Fruit fly (Drosophila melanogaster) whole organism, embryonic: Measurements from ENCODE around the gene CG10338.

ENCODE experiments used
- Aef1 ChIP-seq: fragments of 200-800 bp; sonication (Bioruptor generic); IDR thresholded peaks from 3 replicates; pipeline ENCODE4 v1.3.6; 2022; ENCODE audit warnings: missing biosample characterization, missing genetic modification characterization
- B-H2 ChIP-seq: fragments of 200-800 bp; sonication (Bioruptor generic); optimal IDR thresholded peaks from 2 replicates; lab custom pipeline; 2018; ENCODE audit warnings: missing biosample characterization, mild to moderate bottlenecking, missing genetic modification characterization
- CG10147 ChIP-seq: fragments of 200-800 bp; sonication (Bioruptor generic); optimal IDR thresholded peaks from 2 replicates; lab custom pipeline; 2019; ENCODE audit warnings: missing biosample characterization, mild to moderate bottlenecking, missing genetic modification characterization, moderate library complexity
- CG10267 ChIP-seq: fragments of 200-800 bp; sonication (Bioruptor generic); optimal IDR thresholded peaks from 2 replicates; lab custom pipeline; 2018; ENCODE audit warnings: missing biosample characterization, mild to moderate bottlenecking, missing genetic modification characterization, moderate library complexity
- CG11456 ChIP-seq: fragments of 200-800 bp; sonication (Bioruptor generic); IDR thresholded peaks from 3 replicates; pipeline ENCODE4 v1.3.6; 2022; ENCODE audit warnings: missing biosample characterization, missing genetic modification characterization
- CG12236 ChIP-seq: fragments of 200-800 bp; sonication (Bioruptor generic); optimal IDR thresholded peaks from 2 replicates; lab custom pipeline; 2016; ENCODE audit warnings: missing biosample characterization, missing genetic modification characterization
- CG12391 ChIP-seq: fragments of 200-800 bp; sonication (Bioruptor generic); optimal IDR thresholded peaks from 3 replicates; lab custom pipeline; 2018; ENCODE audit warnings: missing biosample characterization, mild to moderate bottlenecking, missing genetic modification characterization, moderate library complexity
- CG12744 ChIP-seq: fragments of 200-800 bp; sonication (Bioruptor generic); optimal IDR thresholded peaks from 2 replicates; lab custom pipeline; 2016; ENCODE audit warnings: missing biosample characterization, missing genetic modification characterization
- CG12769 ChIP-seq: fragments of 200-800 bp; sonication (Bioruptor generic); optimal IDR thresholded peaks from 2 replicates; lab custom pipeline; 2019; ENCODE audit warnings: missing biosample characterization, mild to moderate bottlenecking, missing genetic modification characterization, moderate library complexity
- CG13296 ChIP-seq: fragments of 200-800 bp; sonication (Bioruptor generic); optimal IDR thresholded peaks from 3 replicates; lab custom pipeline; 2018; ENCODE audit warnings: missing biosample characterization, mild to moderate bottlenecking, missing genetic modification characterization
- CG13775 ChIP-seq: fragments of 200-800 bp; sonication (Bioruptor generic); optimal IDR thresholded peaks from 3 replicates; lab custom pipeline; 2017; ENCODE audit warnings: missing biosample characterization, mild to moderate bottlenecking, missing genetic modification characterization
- CG14860 ChIP-seq: fragments of 200-800 bp; sonication (Bioruptor generic); IDR thresholded peaks from 3 replicates; pipeline ENCODE4 v1.3.6; 2022; ENCODE audit warnings: missing biosample characterization, missing genetic modification characterization; ENCODE audit not compliant: partially characterized antibody
- CG16863 ChIP-seq: fragments of 200-800 bp; sonication (Bioruptor generic); optimal IDR thresholded peaks from 3 replicates; lab custom pipeline; 2016; ENCODE audit warnings: missing biosample characterization, missing genetic modification characterization
- CG17186 ChIP-seq: fragments of 200-800 bp; sonication (Bioruptor generic); optimal IDR thresholded peaks from 3 replicates; lab custom pipeline; 2017; ENCODE audit warnings: missing biosample characterization, missing genetic modification reagents, missing genetic modification characterization
- CG17359 ChIP-seq: fragments of 200-800 bp; sonication (Bioruptor generic); optimal IDR thresholded peaks from 3 replicates; lab custom pipeline; 2018; ENCODE audit warnings: missing biosample characterization, mild to moderate bottlenecking, missing genetic modification characterization, moderate library complexity
- CG30020 ChIP-seq: fragments of 200-800 bp; optimal IDR thresholded peaks from 2 replicates; lab custom pipeline; 2019; ENCODE audit warnings: missing biosample characterization, mild to moderate bottlenecking, missing genetic modification characterization, moderate library complexity
- CG32532 ChIP-seq: fragments of 200-800 bp; sonication (Bioruptor generic); IDR thresholded peaks from 2 replicates; pipeline ENCODE4 v1.3.6; 2022; ENCODE audit warnings: missing biosample characterization, missing genetic modification characterization
- CG3281 ChIP-seq: fragments of 200-800 bp; sonication (Bioruptor generic); optimal IDR thresholded peaks from 3 replicates; lab custom pipeline; 2017; ENCODE audit warnings: missing biosample characterization, mild to moderate bottlenecking, missing genetic modification characterization
- CG3838 ChIP-seq: fragments of 200-800 bp; sonication (Bioruptor generic); optimal IDR thresholded peaks from 3 replicates; lab custom pipeline; 2016; ENCODE audit warnings: missing biosample characterization, missing genetic modification characterization
- CG3995 ChIP-seq: fragments of 200-800 bp; sonication (Bioruptor generic); optimal IDR thresholded peaks from 3 replicates; lab custom pipeline; 2016; ENCODE audit warnings: missing biosample characterization, missing genetic modification characterization
- CG4360 ChIP-seq: fragments of 200-800 bp; sonication (Bioruptor generic); IDR thresholded peaks from 2 replicates; pipeline ENCODE4 v1.3.6; 2022; ENCODE audit warnings: missing biosample characterization, missing genetic modification characterization
- CG5245 ChIP-seq: fragments of 200-800 bp; sonication (Bioruptor generic); optimal IDR thresholded peaks from 3 replicates; lab custom pipeline; 2016; ENCODE audit warnings: missing biosample characterization, missing genetic modification characterization
- CG6175 ChIP-seq: fragments of 200-800 bp; sonication (Bioruptor generic); IDR thresholded peaks from 3 replicates; pipeline ENCODE4 v1.3.6; 2022; ENCODE audit warnings: missing biosample characterization, missing genetic modification characterization
- CG6654 ChIP-seq: fragments of 200-800 bp; sonication (Bioruptor generic); optimal IDR thresholded peaks from 2 replicates; lab custom pipeline; 2017; ENCODE audit warnings: missing biosample characterization, mild to moderate bottlenecking, missing genetic modification characterization
- CG6813 ChIP-seq: fragments of 200-800 bp; sonication (Bioruptor generic); optimal IDR thresholded peaks from 2 replicates; lab custom pipeline; 2017; ENCODE audit warnings: missing biosample characterization, missing genetic modification characterization, mild to moderate bottlenecking, moderate library complexity, missing genetic modification reagents
- CG9876 ChIP-seq: fragments of 200-800 bp; sonication (Bioruptor generic); optimal IDR thresholded peaks from 2 replicates; lab custom pipeline; 2016; ENCODE audit warnings: missing biosample characterization, missing genetic modification characterization
- Dfd ChIP-seq, 2 experiments: fragments of >200 bp; optimal IDR thresholded peaks; 2 replicates each; lab custom pipeline; 2017; ENCODE audit warnings: missing biosample characterization in 2 of 2, missing genetic modification characterization in 2 of 2
- GATAe ChIP-seq: fragments of 200-800 bp; sonication (Bioruptor generic); conservative IDR thresholded peaks from 2 replicates; pipeline ENCODE4 v1.3.6; 2022; ENCODE audit warnings: missing biosample characterization, missing genetic modification characterization
- Gsc ChIP-seq: fragments of 200-800 bp; sonication (Bioruptor generic); IDR thresholded peaks from 2 replicates; pipeline ENCODE4 v1.3.6; 2022; ENCODE audit warnings: missing biosample characterization, missing genetic modification characterization
- Jarid2 ChIP-seq: fragments of 200-800 bp; sonication (Bioruptor generic); optimal IDR thresholded peaks from 3 replicates; lab custom pipeline; 2017; ENCODE audit warnings: mild to moderate bottlenecking, missing biosample characterization, missing genetic modification reagents, missing genetic modification characterization
- MTF-1 ChIP-seq: fragments of 200-800 bp; sonication (Bioruptor generic); optimal IDR thresholded peaks from 2 replicates; lab custom pipeline; 2018; ENCODE audit warnings: missing biosample characterization, mild to moderate bottlenecking, missing genetic modification characterization, borderline replicate concordance
- Mrtf ChIP-seq: fragments of 200-800 bp; sonication (Bioruptor generic); IDR thresholded peaks from 3 replicates; pipeline ENCODE4 v1.3.6; 2022; ENCODE audit warnings: missing biosample characterization, missing genetic modification characterization
- Taf1 ChIP-seq: fragments of 200-800 bp; sonication (Bioruptor generic); IDR thresholded peaks from 2 replicates; pipeline ENCODE4 v1.3.6; 2022; ENCODE audit warnings: missing biosample characterization, missing genetic modification characterization
- Usf ChIP-seq: fragments of 200-800 bp; sonication (Bioruptor generic); optimal IDR thresholded peaks from 2 replicates; lab custom pipeline; 2017; ENCODE audit warnings: missing genotype, missing biosample characterization, missing genetic modification characterization
- amos ChIP-seq: fragments of 200-800 bp; sonication (Bioruptor generic); IDR thresholded peaks from 2 replicates; pipeline ENCODE4 v1.3.6; 2022; ENCODE audit warnings: missing biosample characterization, missing genetic modification characterization; ENCODE audit not compliant: partially characterized antibody
- bcd ChIP-seq: fragments of 200-800 bp; sonication (Bioruptor generic); optimal IDR thresholded peaks from 2 replicates; lab custom pipeline; 2017; ENCODE audit warnings: missing biosample characterization, mild to moderate bottlenecking, missing genetic modification characterization
- bigmax ChIP-seq: fragments of 200-800 bp; sonication (Bioruptor generic); optimal IDR thresholded peaks from 2 replicates; lab custom pipeline; 2018; ENCODE audit warnings: missing biosample characterization, mild to moderate bottlenecking, missing genetic modification characterization
- eve ChIP-seq, 2 experiments: fragments of >200 bp; optimal IDR thresholded peaks; 2 replicates each; lab custom pipeline; 2017; ENCODE audit warnings: missing biosample characterization in 2 of 2, missing genetic modification characterization in 2 of 2
- fd3F ChIP-seq: fragments of 200-800 bp; sonication (Bioruptor generic); optimal IDR thresholded peaks from 2 replicates; lab custom pipeline; 2018; ENCODE audit warnings: missing biosample characterization, mild to moderate bottlenecking, missing genetic modification characterization, moderate library complexity
- ind ChIP-seq: fragments of 200-800 bp; sonication (Bioruptor generic); optimal IDR thresholded peaks from 3 replicates; lab custom pipeline; 2016; ENCODE audit warnings: missing biosample characterization, missing genetic modification characterization
- mirr ChIP-seq: fragments of 200-800 bp; sonication (Bioruptor generic); optimal IDR thresholded peaks from 3 replicates; lab custom pipeline; 2018; ENCODE audit warnings: missing biosample characterization, mild to moderate bottlenecking, missing genetic modification characterization
- nerfin-1 ChIP-seq: fragments of 200-800 bp; sonication (Bioruptor generic); optimal IDR thresholded peaks from 3 replicates; lab custom pipeline; 2019; ENCODE audit warnings: missing biosample characterization, mild to moderate bottlenecking, missing genetic modification characterization, moderate library complexity
- p53 ChIP-seq: fragments of 200-800 bp; sonication (Bioruptor generic); optimal IDR thresholded peaks from 2 replicates; lab custom pipeline; 2016; ENCODE audit warnings: missing biosample characterization, missing genetic modification characterization
- pnt ChIP-seq: fragments of 200-800 bp; sonication (Bioruptor generic); optimal IDR thresholded peaks from 3 replicates; lab custom pipeline; 2016; ENCODE audit warnings: missing biosample characterization, missing genetic modification characterization
- repo ChIP-seq: fragments of 200-800 bp; sonication (Bioruptor generic); optimal IDR thresholded peaks from 2 replicates; lab custom pipeline; 2016; ENCODE audit warnings: missing biosample characterization, missing genetic modification characterization
- schlank ChIP-seq: fragments of 200-800 bp; sonication (Bioruptor generic); optimal IDR thresholded peaks from 2 replicates; lab custom pipeline; 2018; ENCODE audit warnings: missing biosample characterization, mild to moderate bottlenecking, missing genetic modification characterization
- sens ChIP-seq: fragments of 200-800 bp; sonication (Bioruptor generic); peaks from one replicate; lab custom pipeline; 2016; ENCODE audit warnings: missing biosample characterization, missing genetic modification characterization
- sna ChIP-seq: fragments of 200-800 bp; sonication (Bioruptor generic); IDR thresholded peaks from 2 replicates; pipeline ENCODE4 v1.3.6; 2022; ENCODE audit warnings: missing biosample characterization, missing genetic modification characterization; ENCODE audit not compliant: partially characterized antibody
- tio ChIP-seq: fragments of 200-800 bp; sonication (Bioruptor generic); optimal IDR thresholded peaks from 2 replicates; lab custom pipeline; 2017; ENCODE audit warnings: missing biosample characterization, missing genetic modification characterization, inconsistent platforms
- tll ChIP-seq, 2 experiments: fragments of 200-800 bp in 1 of 2; fragments of >200 bp in 1 of 2; sonication (Bioruptor generic) in 1 of 2; optimal IDR thresholded peaks; 2 replicates each; lab custom pipeline; 2017 to 2019; ENCODE audit warnings: missing biosample characterization in 2 of 2, missing genetic modification characterization in 2 of 2, mild to moderate bottlenecking in 1 of 2, moderate library complexity in 1 of 2
- vnd ChIP-seq: fragments of 200-800 bp; sonication (Bioruptor generic); IDR thresholded peaks from 3 replicates; pipeline ENCODE4 v1.3.6; 2022; ENCODE audit warnings: missing biosample characterization, missing genetic modification characterization; ENCODE audit not compliant: partially characterized antibody

Gene CG10338

dm6 chr2L:18653328-18653675 lies 42.2 kb upstream of the CG10338 start (continued):
- TF ChIP-seq Usf = peak; percentile 40
- TF ChIP-seq CG10267 (tag; lab: Kevin White, UChicago) = peak; percentile 69
- no peak for TF ChIP-seq Taf1 (GFP tag; lab: Robert Waterston, UW)
- peak; percentile 77 for TF ChIP-seq ind (GFP tag; lab: Kevin White, UChicago)
- no peak for TF ChIP-seq vnd
- TF ChIP-seq bcd (GFP tag; lab: Kevin White, UChicago) = peak; percentile 67
- TF ChIP-seq CG12236 (GFP tag; lab: Kevin White, UChicago) = no peak
- no peak for TF ChIP-seq B-H2 (GFP tag; lab: Kevin White, UChicago)
- TF ChIP-seq CG17186 (GFP tag; lab: Kevin White, UChicago) = peak; percentile 20
- peak; percentile 68 for TF ChIP-seq CG16863
- no peak for TF ChIP-seq CG9876
- TF ChIP-seq nerfin-1 (tag; lab: Kevin White, UChicago) = peak; percentile 65
- TF ChIP-seq CG13296 (GFP tag; lab: Kevin White, UChicago) = no peak
- no peak for TF ChIP-seq p53 (GFP tag; lab: Kevin White, UChicago)
- peak; percentile 40 for TF ChIP-seq MTF-1
- no peak for TF ChIP-seq CG14860 (GFP tag; lab: Robert Waterston, UW)
- TF ChIP-seq tio (GFP tag; lab: Kevin White, UChicago) = no peak
- TF ChIP-seq CG17359 (tag; lab: Kevin White, UChicago) = peak; percentile 83
- TF ChIP-seq Aef1 (GFP tag; lab: Robert Waterston, UW) = no peak
- TF ChIP-seq Mrtf = peak; percentile 45; the same call in 1 of the 3 replicates
- no peak for TF ChIP-seq CG3995
- no peak for TF ChIP-seq schlank (tag; lab: Kevin White, UChicago)
- TF ChIP-seq GATAe = no peak
- peak; percentile 45; the same call in 1 of the 3 replicates for TF ChIP-seq CG6175
- TF ChIP-seq CG30020 (tag; lab: Kevin White, UChicago) = no peak
- TF ChIP-seq CG12769 (tag; lab: Kevin White, UChicago) = peak; percentile 73
- TF ChIP-seq mirr (GFP tag; lab: Kevin White, UChicago) = no peak
- no peak for TF ChIP-seq Dfd (GFP tag; optimal IDR thresholded peaks at IDR 0.05; lab: Kevin White, UChicago)
- TF ChIP-seq CG12744 (GFP tag; lab: Kevin White, UChicago) = no peak
- TF ChIP-seq tll (GFP tag; optimal IDR thresholded peaks at IDR 0.05; lab: Kevin White, UChicago) = peak in 1 of 2 experiments; percentile 4
- TF ChIP-seq sna = no peak
- peak; percentile 61 for TF ChIP-seq CG6654 (GFP tag; lab: Kevin White, UChicago)
- peak; percentile 98 for TF ChIP-seq sens (GFP tag; lab: Kevin White, UChicago)
- peak; percentile 63 for TF ChIP-seq CG32532
- TF ChIP-seq CG3281 (GFP tag; lab: Kevin White, UChicago) = peak; percentile 43
- peak; percentile 86 for TF ChIP-seq CG5245 (GFP tag; lab: Kevin White, UChicago)
- TF ChIP-seq Jarid2 (GFP tag; lab: Kevin White, UChicago) = no peak
- peak; percentile 33 for TF ChIP-seq pnt
- peak; percentile 49 for TF ChIP-seq CG4360 (GFP tag; lab: Robert Waterston, UW)
- peak; percentile 71; the same call in 2 of the 3 replicates for TF ChIP-seq CG11456 (GFP tag; lab: Robert Waterston, UW)
- TF ChIP-seq CG13775 (GFP tag; lab: Kevin White, UChicago) = no peak
- TF ChIP-seq repo (GFP tag; lab: Kevin White, UChicago) = peak; percentile 17
- no peak for TF ChIP-seq bigmax
- peak in 1 of 2 experiments; percentile 87 for TF ChIP-seq eve (GFP tag; optimal IDR thresholded peaks at IDR 0.05; lab: Kevin White, UChicago)
- peak; percentile 59 for TF ChIP-seq Gsc (GFP tag; lab: Robert Waterston, UW)
- TF ChIP-seq CG10147 (GFP tag; lab: Kevin White, UChicago) = peak; percentile 56
- no peak for TF ChIP-seq CG3838 (GFP tag; lab: Kevin White, UChicago)
- TF ChIP-seq amos (GFP tag; lab: Robert Waterston, UW) = no peak
- peak; percentile 49 for TF ChIP-seq CG12391 (tag; lab: Kevin White, UChicago)
- TF ChIP-seq fd3F (GFP tag; lab: Kevin White, UChicago) = no peak
- TF ChIP-seq CG6813 (GFP tag; lab: Kevin White, UChicago) = peak; percentile 56
